Worm (Caenorhabditis elegans): ENCODE results near the gene dop-5.

DNA sequence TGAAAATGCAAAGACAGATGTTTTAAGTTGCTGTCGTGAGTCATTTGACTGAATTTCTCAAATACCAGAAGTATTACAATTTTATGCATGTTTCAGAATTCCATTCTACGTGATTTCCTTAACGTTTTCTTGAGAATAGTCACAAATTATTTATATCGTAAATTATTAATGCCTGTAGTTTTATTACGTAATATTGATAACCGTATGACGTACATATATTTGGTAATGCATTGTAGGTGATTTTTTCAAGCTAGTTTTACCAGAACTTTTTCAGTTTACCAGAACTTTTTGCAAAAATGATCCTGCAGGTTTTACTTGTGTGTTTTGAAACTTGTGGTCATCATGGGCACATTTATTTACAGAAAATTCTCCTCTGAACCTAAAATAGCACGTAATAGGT is 7.9 kb upstream of the dop-5 start:
- no peak for TF ChIP-seq sptf-1 (tag; optimal IDR thresholded peaks at IDR 0.05)
- TF ChIP-seq ceh-39 (tag; optimal IDR thresholded peaks at IDR 0.05) = no peak
- no peak for TF ChIP-seq blmp-1 (tag; optimal IDR thresholded peaks at IDR 0.05)
- TF ChIP-seq unc-62 (GFP tag; optimal IDR thresholded peaks at IDR 0.05) = no peak
- TF ChIP-seq mls-2 (tag; optimal IDR thresholded peaks at IDR 0.05) = no peak
- no peak for TF ChIP-seq elt-1 (tag; optimal IDR thresholded peaks at IDR 0.05; ENCODE audit: borderline replicate concordance, insufficient read depth)
- no peak for TF ChIP-seq snpc-4 (tag; optimal IDR thresholded peaks at IDR 0.05)
- no peak for TF ChIP-seq hlh-1 (tag; optimal IDR thresholded peaks at IDR 0.05)
- TF ChIP-seq elt-3 (tag; optimal IDR thresholded peaks at IDR 0.05) = no peak
- no peak for TF ChIP-seq lsy-2 (tag; optimal IDR thresholded peaks at IDR 0.05)
- TF ChIP-seq sem-2 (GFP tag; optimal IDR thresholded peaks at IDR 0.05) = no peak

All from whole organism, mixed stage, embryonic.